Fruit fly (Drosophila melanogaster): ENCODE data around the gene IPIP.
A peak's percentile ranks its signal among the peaks of the same experiment; 100 is the strongest.

Gene IPIP

dm6 chr2L:6051212-6051621 lies 3.4 kb downstream of the IPIP start (continued):
- TF ChIP-seq shn (GFP tag; optimal IDR thresholded peaks at IDR 0.05) (peak; percentile 79), CG10462 (GFP tag; optimal IDR thresholded peaks at IDR 0.05) (peak; percentile 80), pan (optimal IDR thresholded peaks at IDR 0.05) (no peak), pan (GFP tag; optimal IDR thresholded peaks at IDR 0.05 in 1 of 2, IDR thresholded peaks at IDR 0.05 in 1 of 2) (peak in 1 of 2 experiments; percentile 94), Dbx (GFP tag; IDR thresholded peaks at IDR 0.05) (peak; percentile 96), bsh (GFP tag; optimal IDR thresholded peaks at IDR 0.05) (peak; percentile 93 to 97), CG7745 (tag; optimal IDR thresholded peaks at IDR 0.05) (peak; percentile 40), gcm (GFP tag; optimal IDR thresholded peaks at IDR 0.05) (peak; percentile 97), emc (GFP tag; optimal IDR thresholded peaks at IDR 0.05) (peak; percentile 82), ase (GFP tag; IDR thresholded peaks at IDR 0.05) (peak; percentile 83), az2 (GFP tag; optimal IDR thresholded peaks at IDR 0.05) (peak; percentile 93), CG10274 (GFP tag; optimal IDR thresholded peaks at IDR 0.05) (peak; percentile 84), CG4424 (GFP tag; optimal IDR thresholded peaks at IDR 0.05) (peak; percentile 95), Camta (GFP tag; optimal IDR thresholded peaks at IDR 0.05) (peak; percentile 95), luna (GFP tag; optimal IDR thresholded peaks at IDR 0.05) (peak; percentile 83), CG17568 (GFP tag; optimal IDR thresholded peaks at IDR 0.05) (no peak), Fer3 (tag; optimal IDR thresholded peaks at IDR 0.05) (peak; percentile 97), CG6254 (GFP tag; optimal IDR thresholded peaks at IDR 0.05) (peak; percentile 95), CG8765 (GFP tag; IDR thresholded peaks at IDR 0.05) (peak; percentile 73), sens-2 (GFP tag; IDR thresholded peaks at IDR 0.05) (peak; percentile 95), Gug (GFP tag; IDR thresholded peaks at IDR 0.05) (peak; percentile 41; the same call in 1 of the 4 replicates), Elba2 (GFP tag; optimal IDR thresholded peaks at IDR 0.05) (no peak), CG14441 (GFP tag; IDR thresholded peaks at IDR 0.05) (peak; percentile 88), Mes4 (GFP tag; optimal IDR thresholded peaks at IDR 0.05) (peak; percentile 94), CG2120 (GFP tag; optimal IDR thresholded peaks at IDR 0.05) (peak; percentile 95), Fer1 (GFP tag; optimal IDR thresholded peaks at IDR 0.05) (peak; percentile 99), Sry-β (GFP tag; optimal IDR thresholded peaks at IDR 0.05) (peak; percentile 60), ftz-f1 (GFP tag; optimal IDR thresholded peaks at IDR 0.05) (peak; percentile 79), kay (GFP tag; optimal IDR thresholded peaks at IDR 0.05) (peak; percentile 87), zfh1 (GFP tag; IDR thresholded peaks at IDR 0.05) (peak; percentile 96), CG8478 (optimal IDR thresholded peaks at IDR 0.05) (peak; percentile 12), YL-1 (GFP tag; optimal IDR thresholded peaks at IDR 0.05) (peak; percentile 83), CG8944 (GFP tag; optimal IDR thresholded peaks at IDR 0.05) (peak; percentile 77), Eip74EF (GFP tag; optimal IDR thresholded peaks at IDR 0.05) (peak in 1 of 2 experiments; percentile 97), ro (GFP tag; IDR thresholded peaks at IDR 0.05) (peak; percentile 73), CG30431 (GFP tag; optimal IDR thresholded peaks at IDR 0.05) (peak; percentile 84), CG18764 (GFP tag; optimal IDR thresholded peaks at IDR 0.05) (peak; percentile 85), Dref (GFP tag; IDR thresholded peaks at IDR 0.05) (0 out of 2 replicates have a peak, but pooled peaks have one; percentile 20), al (GFP tag; IDR thresholded peaks at IDR 0.05) (peak; percentile 69), so (GFP tag; IDR thresholded peaks at IDR 0.05) (peak; percentile 95), pnt (GFP tag; optimal IDR thresholded peaks at IDR 0.05) (peak; percentile 88), Hmr (GFP tag; optimal IDR thresholded peaks at IDR 0.05) (peak; percentile 98), prd (optimal IDR thresholded peaks at IDR 0.05) (no peak), prd (GFP tag; IDR thresholded peaks at IDR 0.05) (peak; percentile 84), danr (GFP tag; IDR thresholded peaks at IDR 0.05) (peak; percentile 37; the same call in 1 of the 2 replicates), Hr78 (GFP tag; optimal IDR thresholded peaks at IDR 0.05) (peak in 1 of 2 experiments; percentile 97), nau (GFP tag; optimal IDR thresholded peaks at IDR 0.05) (no peak), ap (GFP tag; IDR thresholded peaks at IDR 0.05) (peak; percentile 89), nerfin-1 (tag; optimal IDR thresholded peaks at IDR 0.05) (peak; percentile 95), CG2202 (tag; optimal IDR thresholded peaks at IDR 0.05) (peak; percentile 95), CG14667 (GFP tag; IDR thresholded peaks at IDR 0.05) (peak; percentile 35; the same call in 1 of the 2 replicates), Hr39 (optimal IDR thresholded peaks at IDR 0.05) (no peak)
